Worm (Caenorhabditis elegans) whole organism, young adult: ENCODE data around the gene dyf-3.

Experiments used
- Y56A3A.18 ChIP-seq: fragments of 200-800 bp; sonication (Bioruptor generic); IDR thresholded peaks from 2 replicates; pipeline ENCODE4 v1.3.6; 2022; ENCODE audit warnings: missing genetic modification reagents, missing genetic modification characterization, missing compliant biosample characterization
- bed-1 ChIP-seq: fragments of 200-800 bp; sonication (Bioruptor generic); IDR thresholded peaks from 2 replicates; pipeline ENCODE4 v1.3.6; 2022; ENCODE audit warnings: missing genetic modification reagents, missing genetic modification characterization, missing compliant biosample characterization
- hmg-20 ChIP-seq: fragments of 200-800 bp; sonication (Bioruptor generic); IDR thresholded peaks from 2 replicates; pipeline ENCODE4 v1.3.6; 2022; ENCODE audit warnings: missing genetic modification reagents, missing genetic modification characterization, missing compliant biosample characterization
- madf-3 ChIP-seq: fragments of 200-800 bp; sonication (Bioruptor generic); IDR thresholded peaks from 2 replicates; pipeline ENCODE4 v1.3.6; 2022; ENCODE audit warnings: missing genetic modification reagents, missing genetic modification characterization, missing compliant biosample characterization
- pha-4 ChIP-seq: fragments of 150-350 bp; sonication (generic microtip); optimal IDR thresholded peaks from 2 replicates; lab custom pipeline; 2014; ENCODE audit warnings: missing biosample characterization, missing genetic modification reagents, missing genetic modification characterization
- zim-3 ChIP-seq: sonication (generic microtip); optimal IDR thresholded peaks from 2 replicates; lab custom pipeline; 2017; ENCODE audit warnings: mild to moderate bottlenecking, missing genetic modification characterization, moderate library complexity, missing compliant biosample characterization
- ztf-22 ChIP-seq: fragments of 200-800 bp; sonication (Bioruptor generic); optimal IDR thresholded peaks from 2 replicates; lab custom pipeline; 2018; ENCODE audit warnings: mild to moderate bottlenecking, missing genetic modification characterization, moderate library complexity, missing compliant biosample characterization
- ztf-6 ChIP-seq: fragments of 200-800 bp; sonication (Bioruptor generic); IDR thresholded peaks from 2 replicates; pipeline ENCODE4 v1.3.6; 2022; ENCODE audit warnings: missing genetic modification reagents, missing genetic modification characterization, missing compliant biosample characterization

- TF ChIP-seq zim-3 (tag; lab: Kevin White, UChicago): no peak
- no peak for TF ChIP-seq hmg-20 (GFP tag; lab: Robert Waterston, UW)
- no peak for TF ChIP-seq pha-4
- no peak for TF ChIP-seq Y56A3A.18 (GFP tag; lab: Robert Waterston, UW)
- no peak for TF ChIP-seq ztf-22
- no peak for TF ChIP-seq bed-1 (GFP tag; lab: Robert Waterston, UW)
- TF ChIP-seq madf-3 (GFP tag; lab: Robert Waterston, UW): no peak
- no peak for TF ChIP-seq ztf-6
Observed at ce11 chrIV:3385337-3386215, 13.5 kb downstream of the dyf-3 start, which contains the start of gene mai-2.
